Worm (Caenorhabditis elegans) whole organism, young adult: ENCODE results near the gene wah-1.

Experiments
- cebp-1 ChIP-seq, 2 experiments: fragments of 200-800 bp in 1 of 2; sonication (Bioruptor generic) in 1 of 2; sonication (generic microtip) in 1 of 2; IDR thresholded peaks in 1 of 2; optimal IDR thresholded peaks in 1 of 2; 2 replicates each; pipeline versions ENCODE4 v1.3.6 to Lab custom; 2017 to 2022; ENCODE audit warnings: missing compliant biosample characterization in 2 of 2, missing genetic modification characterization in 2 of 2, mild to moderate bottlenecking in 1 of 2, missing genetic modification reagents in 1 of 2, moderate library complexity in 1 of 2
- madf-8 ChIP-seq: fragments of 200-800 bp; sonication (Bioruptor generic); conservative IDR thresholded peaks from 2 replicates; pipeline ENCODE4 v1.3.6; 2022; ENCODE audit warnings: missing genetic modification reagents, missing genetic modification characterization, missing compliant biosample characterization
- snpc-4 ChIP-seq, 5 experiments: fragments of 150-350 bp in 1 of 5; sonication (generic microtip) in 4 of 5; optimal IDR thresholded peaks; 2 replicates each; lab custom pipeline; 2014 to 2018; ENCODE audit warnings: missing genetic modification characterization in 5 of 5, missing biosample characterization in 3 of 5, antibody characterized with exemption in 2 of 5, mild to moderate bottlenecking in 2 of 5, missing compliant biosample characterization in 2 of 5, missing genotype in 2 of 5, moderate library complexity in 2 of 5, missing genetic modification reagents in 1 of 5

ce11 chrIII:11982474-11982873 is 7.5 kb upstream of the wah-1 start:
- TF ChIP-seq cebp-1 (GFP tag; IDR thresholded peaks at IDR 0.05; lab: Robert Waterston, UW): no peak
- TF ChIP-seq cebp-1 (tag; optimal IDR thresholded peaks at IDR 0.05; lab: Kevin White, UChicago): no peak
- no peak for TF ChIP-seq snpc-4 (GFP tag; optimal IDR thresholded peaks at IDR 0.05; lab: Kevin White, UChicago)
- TF ChIP-seq snpc-4 (tag; optimal IDR thresholded peaks at IDR 0.05; lab: Kevin White, UChicago): no peak
- no peak for TF ChIP-seq madf-8 (GFP tag; lab: Robert Waterston, UW)
